Worm (Caenorhabditis elegans) whole organism, mixed stage, embryonic: ENCODE data around the gene bgnt-1.1.

Experiments
- ceh-43 ChIP-seq: fragments of 200-800 bp; sonication (Bioruptor generic); optimal IDR thresholded peaks from 2 replicates; lab custom pipeline; 2018; ENCODE audit warnings: mild to moderate bottlenecking, missing genetic modification characterization, moderate library complexity, missing compliant biosample characterization
- ces-1 ChIP-seq: fragments of 150-350 bp; optimal IDR thresholded peaks from 2 replicates; lab custom pipeline; 2014; ENCODE audit warnings: missing biosample characterization, missing genetic modification reagents, missing genetic modification characterization
- elt-3 ChIP-seq: fragments of 150-350 bp; optimal IDR thresholded peaks from 2 replicates; lab custom pipeline; 2014; ENCODE audit warnings: missing biosample characterization, missing genetic modification characterization
- nhr-76 ChIP-seq: sonication (generic microtip); optimal IDR thresholded peaks from 2 replicates; lab custom pipeline; 2017; ENCODE audit warnings: missing biosample characterization, missing genetic modification characterization
- pha-4 ChIP-seq: fragments of 150-350 bp; optimal IDR thresholded peaks from 2 replicates; lab custom pipeline; 2018; ENCODE audit warnings: missing biosample characterization, missing genetic modification reagents, missing genetic modification characterization
- snpc-4 ChIP-seq: fragments of 150-350 bp; optimal IDR thresholded peaks from 2 replicates; lab custom pipeline; 2014; ENCODE audit warnings: missing biosample characterization, missing genetic modification characterization
- sptf-1 ChIP-seq: sonication (generic microtip); optimal IDR thresholded peaks from 2 replicates; lab custom pipeline; 2017; ENCODE audit warnings: mild to moderate bottlenecking, missing genetic modification characterization, moderate library complexity, missing compliant biosample characterization
- unc-62 ChIP-seq: fragments of 150-350 bp; optimal IDR thresholded peaks from 2 replicates; lab custom pipeline; 2014; ENCODE audit warnings: missing biosample characterization, missing genetic modification reagents, missing genetic modification characterization
- ztf-11 ChIP-seq: fragments of 150-350 bp; optimal IDR thresholded peaks from 2 replicates; lab custom pipeline; 2014; ENCODE audit warnings: missing biosample characterization, missing genetic modification characterization

- no peak for TF ChIP-seq ceh-43 (GFP tag; lab: Kevin White, UChicago)
- no peak for TF ChIP-seq snpc-4 (tag; lab: Kevin White, UChicago)
- no peak for TF ChIP-seq ztf-11
- TF ChIP-seq pha-4: no peak
- no peak for TF ChIP-seq unc-62 (GFP tag; lab: Kevin White, UChicago)
- no peak for TF ChIP-seq sptf-1
- TF ChIP-seq ces-1: no peak
- no peak for TF ChIP-seq nhr-76
- no peak for TF ChIP-seq elt-3 (tag; lab: Kevin White, UChicago)
These were observed 46.1 kb downstream of the bgnt-1.1 start for ce11 chrIV:10518652-10519051.
